Worm (Caenorhabditis elegans): ENCODE measurements around the gene nstp-6.

DNA sequence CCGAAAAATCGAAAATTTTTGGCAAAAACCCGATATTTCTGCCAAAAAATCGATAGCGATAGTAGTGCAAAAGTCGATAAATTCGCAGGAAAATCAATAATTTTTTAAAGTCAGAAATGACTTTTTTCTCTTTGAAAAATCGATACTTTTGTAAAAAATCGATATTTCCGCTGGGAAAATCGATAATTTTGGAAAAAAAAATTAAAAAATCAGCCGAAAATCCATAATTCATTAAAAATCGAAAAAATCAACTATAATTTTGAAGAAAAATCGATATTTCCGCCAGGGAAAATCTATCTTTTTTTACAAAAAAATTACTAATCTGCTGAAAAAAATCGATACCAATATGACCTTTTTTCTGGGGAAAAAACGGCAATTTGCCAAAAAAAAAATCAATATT, 15.9 kb downstream of the nstp-6 start:
- TF ChIP-seq Y56A3A.18 (GFP tag; IDR thresholded peaks at IDR 0.05) (no peak), him-1 (tag; optimal IDR thresholded peaks at IDR 0.05) (no peak), zfh-2 (GFP tag; conservative IDR thresholded peaks at IDR 0.05) (no peak), sea-2 (GFP tag; IDR thresholded peaks at IDR 0.05) (no peak), F33H1.4 (GFP tag; IDR thresholded peaks at IDR 0.05) (no peak), F57C9.4 (tag; optimal IDR thresholded peaks at IDR 0.05) (no peak), hrde-1 (tag; optimal IDR thresholded peaks at IDR 0.05; ENCODE audit: borderline replicate concordance) (no peak), mel-28 (tag; optimal IDR thresholded peaks at IDR 0.05; ENCODE audit: borderline replicate concordance) (no peak)

All from whole organism, young adult.